Worm (Caenorhabditis elegans): ENCODE measurements around the gene rpt-6.

The rpt-6 gene

ce11 chrIII:12335400-12335994 is 34.8 kb upstream of the rpt-6 start:
- TF ChIP-seq hmbx-1 (tag; optimal IDR thresholded peaks at IDR 0.05) (no peak), tbx-11 (GFP tag; IDR thresholded peaks at IDR 0.05) (no peak), sea-1 (GFP tag; conservative IDR thresholded peaks at IDR 0.05) (no peak), hnd-1 (tag; optimal IDR thresholded peaks at IDR 0.05) (no peak), aly-1 (tag; optimal IDR thresholded peaks at IDR 0.05) (no peak), flt-1 (GFP tag; IDR thresholded peaks at IDR 0.05) (no peak), hmg-4 (GFP tag; optimal IDR thresholded peaks at IDR 0.05) (no peak), ceh-13 (GFP tag; optimal IDR thresholded peaks at IDR 0.05) (no peak), pes-1 (GFP tag; IDR thresholded peaks at IDR 0.05) (no peak), ets-7 (tag; optimal IDR thresholded peaks at IDR 0.05) (no peak), ama-1 (optimal IDR thresholded peaks at IDR 0.05) (no peak), scrt-1 (GFP tag; IDR thresholded peaks at IDR 0.05) (no peak), tra-4 (tag; optimal IDR thresholded peaks at IDR 0.05) (no peak), B0310.2 (tag; optimal IDR thresholded peaks at IDR 0.05) (no peak), ceh-36 (tag; optimal IDR thresholded peaks at IDR 0.05) (no peak)

- no peak for TF ChIP-seq ceh-13 (GFP tag; optimal IDR thresholded peaks at IDR 0.05)
- TF ChIP-seq ets-7 (tag; optimal IDR thresholded peaks at IDR 0.05), result no peak
- no peak for TF ChIP-seq hmbx-1 (tag; optimal IDR thresholded peaks at IDR 0.05)
Observed at ce11 chrIII:12344940-12345339, 25.3 kb upstream of the rpt-6 start.

ce11 chrIII:12349027-12349426 is 21.2 kb upstream of the rpt-6 start:
- TF ChIP-seq B0310.2 (tag; optimal IDR thresholded peaks at IDR 0.05) (no peak), ceh-36 (tag; optimal IDR thresholded peaks at IDR 0.05) (no peak), ets-7 (tag; optimal IDR thresholded peaks at IDR 0.05) (no peak), tra-4 (tag; optimal IDR thresholded peaks at IDR 0.05) (no peak), hmbx-1 (tag; optimal IDR thresholded peaks at IDR 0.05) (no peak), ama-1 (optimal IDR thresholded peaks at IDR 0.05) (no peak), pes-1 (GFP tag; IDR thresholded peaks at IDR 0.05) (no peak), flt-1 (GFP tag; IDR thresholded peaks at IDR 0.05) (no peak), F13C5.2 (tag; optimal IDR thresholded peaks at IDR 0.05) (no peak), scrt-1 (GFP tag; IDR thresholded peaks at IDR 0.05) (no peak)

- no peak for TF ChIP-seq hnd-1 (tag; optimal IDR thresholded peaks at IDR 0.05)
- TF ChIP-seq aly-1 (tag; optimal IDR thresholded peaks at IDR 0.05), result no peak
- TF ChIP-seq flt-1 (GFP tag; IDR thresholded peaks at IDR 0.05), result peak; percentile 48; the same call in 1 of the 2 replicates
- no peak for TF ChIP-seq ama-1 (optimal IDR thresholded peaks at IDR 0.05)
- 0 out of 2 replicates have a peak, but pooled peaks have one; percentile 26 for TF ChIP-seq sea-1 (GFP tag; conservative IDR thresholded peaks at IDR 0.05)
- peak; percentile 87 for TF ChIP-seq tbx-37 (GFP tag; conservative IDR thresholded peaks at IDR 0.05)
- TF ChIP-seq tra-4 (tag; optimal IDR thresholded peaks at IDR 0.05), result no peak
- peak; percentile 52; the same call in 1 of the 2 replicates for TF ChIP-seq tbx-11 (GFP tag; IDR thresholded peaks at IDR 0.05)
- TF ChIP-seq pes-1 (GFP tag; IDR thresholded peaks at IDR 0.05), result peak; percentile 74
- peak; percentile 10 for TF ChIP-seq F13C5.2 (tag; optimal IDR thresholded peaks at IDR 0.05)
- TF ChIP-seq ets-7 (tag; optimal IDR thresholded peaks at IDR 0.05), result no peak
- no peak for TF ChIP-seq ceh-36 (tag; optimal IDR thresholded peaks at IDR 0.05)
- TF ChIP-seq B0310.2 (tag; optimal IDR thresholded peaks at IDR 0.05), result no peak
- no peak for TF ChIP-seq hmbx-1 (tag; optimal IDR thresholded peaks at IDR 0.05)
- TF ChIP-seq scrt-1 (GFP tag; IDR thresholded peaks at IDR 0.05), result 0 out of 2 replicates have a peak, but pooled peaks have one; percentile 13
- peak; percentile 0 for TF ChIP-seq ceh-13 (GFP tag; optimal IDR thresholded peaks at IDR 0.05)
Observed at ce11 chrIII:12351301-12351700, 19.0 kb upstream of the rpt-6 start, which contains the start of the genes pph-4.1 and Y75B8A.31. Gene pph-4.1 (minus strand): TSS chrIII:12351336. Gene Y75B8A.31 (plus strand): TSS chrIII:12351642.

ce11 chrIII:12356588-12356987 is 13.7 kb upstream of the rpt-6 start:
- TF ChIP-seq tbx-37 (GFP tag; conservative IDR thresholded peaks at IDR 0.05) (no peak), scrt-1 (GFP tag; IDR thresholded peaks at IDR 0.05) (no peak), ama-1 (optimal IDR thresholded peaks at IDR 0.05) (no peak), tra-4 (tag; optimal IDR thresholded peaks at IDR 0.05) (no peak), tbx-11 (GFP tag; IDR thresholded peaks at IDR 0.05) (no peak), ceh-13 (GFP tag; optimal IDR thresholded peaks at IDR 0.05) (no peak), F13C5.2 (tag; optimal IDR thresholded peaks at IDR 0.05) (no peak), pes-1 (GFP tag; IDR thresholded peaks at IDR 0.05) (no peak), aly-1 (tag; optimal IDR thresholded peaks at IDR 0.05) (no peak), ets-7 (tag; optimal IDR thresholded peaks at IDR 0.05) (no peak), hnd-1 (tag; optimal IDR thresholded peaks at IDR 0.05) (no peak), flt-1 (GFP tag; IDR thresholded peaks at IDR 0.05) (no peak)

- TF ChIP-seq hnd-1 (tag; optimal IDR thresholded peaks at IDR 0.05) (no peak), scrt-1 (GFP tag; IDR thresholded peaks at IDR 0.05) (no peak), F13C5.2 (tag; optimal IDR thresholded peaks at IDR 0.05) (no peak), flt-1 (GFP tag; IDR thresholded peaks at IDR 0.05) (no peak), ets-7 (tag; optimal IDR thresholded peaks at IDR 0.05) (no peak), tbx-37 (GFP tag; conservative IDR thresholded peaks at IDR 0.05) (no peak), ama-1 (optimal IDR thresholded peaks at IDR 0.05) (no peak), pes-1 (GFP tag; IDR thresholded peaks at IDR 0.05) (no peak), hmbx-1 (tag; optimal IDR thresholded peaks at IDR 0.05) (no peak), B0310.2 (tag; optimal IDR thresholded peaks at IDR 0.05) (no peak), tra-4 (tag; optimal IDR thresholded peaks at IDR 0.05) (no peak), aly-1 (tag; optimal IDR thresholded peaks at IDR 0.05) (no peak), ceh-36 (tag; optimal IDR thresholded peaks at IDR 0.05) (no peak), sea-1 (GFP tag; conservative IDR thresholded peaks at IDR 0.05) (no peak), hmg-4 (GFP tag; optimal IDR thresholded peaks at IDR 0.05) (no peak), tbx-11 (GFP tag; IDR thresholded peaks at IDR 0.05) (no peak), ceh-13 (GFP tag; optimal IDR thresholded peaks at IDR 0.05) (no peak)
Observed at ce11 chrIII:12358461-12358860, 11.8 kb upstream of the rpt-6 start, which contains the start of gene Y75B8A.32. Gene Y75B8A.32 (minus strand): TSS chrIII:12358561.

- no peak for TF ChIP-seq tra-4 (tag; optimal IDR thresholded peaks at IDR 0.05)
- no peak for TF ChIP-seq tbx-37 (GFP tag; conservative IDR thresholded peaks at IDR 0.05)
- no peak for TF ChIP-seq hmg-4 (GFP tag; optimal IDR thresholded peaks at IDR 0.05)
- TF ChIP-seq flt-1 (GFP tag; IDR thresholded peaks at IDR 0.05), result no peak
- no peak for TF ChIP-seq ceh-13 (GFP tag; optimal IDR thresholded peaks at IDR 0.05)
- no peak for TF ChIP-seq B0310.2 (tag; optimal IDR thresholded peaks at IDR 0.05)
- TF ChIP-seq pes-1 (GFP tag; IDR thresholded peaks at IDR 0.05), result no peak
- TF ChIP-seq ceh-36 (tag; optimal IDR thresholded peaks at IDR 0.05), result no peak
- no peak for TF ChIP-seq F13C5.2 (tag; optimal IDR thresholded peaks at IDR 0.05)
- no peak for TF ChIP-seq ama-1 (optimal IDR thresholded peaks at IDR 0.05)
- TF ChIP-seq ets-7 (tag; optimal IDR thresholded peaks at IDR 0.05), result no peak
- no peak for TF ChIP-seq hnd-1 (tag; optimal IDR thresholded peaks at IDR 0.05)
- no peak for TF ChIP-seq aly-1 (tag; optimal IDR thresholded peaks at IDR 0.05)
- TF ChIP-seq hmbx-1 (tag; optimal IDR thresholded peaks at IDR 0.05), result no peak
Observed at ce11 chrIII:12359265-12359664, 11.0 kb upstream of the rpt-6 start, which contains the start of gene Y75B8A.34. Gene Y75B8A.34 (plus strand): TSS chrIII:12359565.

Data from whole organism, early embryonic.